Worm (Caenorhabditis elegans) whole organism, late embryonic: ENCODE results near the gene F25E5.1.

Experiments
- F13H6.1 ChIP-seq: sonication (generic microtip); optimal IDR thresholded peaks from 2 replicates; lab custom pipeline; 2016; ENCODE audit warnings: missing genetic modification characterization, missing compliant biosample characterization
- K02D7.2 ChIP-seq: sonication (generic microtip); optimal IDR thresholded peaks from 2 replicates; lab custom pipeline; 2017; ENCODE audit warnings: mild to moderate bottlenecking, missing genetic modification characterization, missing compliant biosample characterization
- K09A11.1 ChIP-seq: sonication (generic microtip); optimal IDR thresholded peaks from 2 replicates; lab custom pipeline; 2017; ENCODE audit warnings: antibody characterized with exemption, mild to moderate bottlenecking, missing genetic modification characterization, missing compliant biosample characterization; ENCODE audit not compliant: insufficient read depth
- T23F11.4 ChIP-seq: fragments of 200-800 bp; sonication (Bioruptor generic); optimal IDR thresholded peaks from 2 replicates; lab custom pipeline; 2018; ENCODE audit warnings: mild to moderate bottlenecking, missing genetic modification characterization, missing compliant biosample characterization
- Y22D7AL.16 ChIP-seq: sonication (generic microtip); optimal IDR thresholded peaks from 2 replicates; lab custom pipeline; 2016; ENCODE audit warnings: missing genetic modification characterization, missing compliant biosample characterization
- ahr-1 ChIP-seq: sonication (generic microtip); optimal IDR thresholded peaks from 2 replicates; lab custom pipeline; 2016; ENCODE audit warnings: missing genetic modification characterization, missing compliant biosample characterization
- ceh-18 ChIP-seq: sonication (generic microtip); optimal IDR thresholded peaks from 2 replicates; lab custom pipeline; 2016; ENCODE audit warnings: missing genetic modification characterization, missing compliant biosample characterization
- ceh-2 ChIP-seq: sonication (generic microtip); optimal IDR thresholded peaks from 2 replicates; lab custom pipeline; 2016; ENCODE audit warnings: missing genotype, missing genetic modification characterization, missing compliant biosample characterization
- ceh-24 ChIP-seq: sonication (generic microtip); optimal IDR thresholded peaks from 2 replicates; lab custom pipeline; 2016; ENCODE audit warnings: mild to moderate bottlenecking, missing genetic modification characterization, missing compliant biosample characterization
- ceh-30 ChIP-seq: fragments of 150-350 bp; optimal IDR thresholded peaks from 2 replicates; lab custom pipeline; 2014; ENCODE audit warnings: missing biosample characterization, missing genetic modification characterization
- ceh-31 ChIP-seq: sonication (generic microtip); optimal IDR thresholded peaks from 2 replicates; lab custom pipeline; 2016; ENCODE audit warnings: missing genetic modification characterization, missing compliant biosample characterization
- ceh-34 ChIP-seq: sonication (generic microtip); optimal IDR thresholded peaks from 2 replicates; lab custom pipeline; 2016; ENCODE audit warnings: mild to moderate bottlenecking, missing genetic modification characterization, missing compliant biosample characterization
- ceh-6 ChIP-seq: fragments of 200-800 bp; sonication (Bioruptor generic); optimal IDR thresholded peaks from 2 replicates; lab custom pipeline; 2018; ENCODE audit warnings: mild to moderate bottlenecking, missing genetic modification characterization, missing compliant biosample characterization
- ceh-9 ChIP-seq: sonication (generic microtip); optimal IDR thresholded peaks from 2 replicates; lab custom pipeline; 2016; ENCODE audit warnings: mild to moderate bottlenecking, missing genetic modification characterization, inconsistent platforms, missing compliant biosample characterization
- che-1 ChIP-seq: sonication (generic microtip); optimal IDR thresholded peaks from 2 replicates; lab custom pipeline; 2016; ENCODE audit warnings: mild to moderate bottlenecking, missing genetic modification characterization, missing compliant biosample characterization
- dmd-4 ChIP-seq: sonication (generic microtip); optimal IDR thresholded peaks from 2 replicates; lab custom pipeline; 2016; ENCODE audit warnings: borderline replicate concordance, missing genetic modification characterization, missing compliant biosample characterization
- elt-2 ChIP-seq: sonication (generic microtip); optimal IDR thresholded peaks from 2 replicates; lab custom pipeline; 2016; ENCODE audit warnings: missing genetic modification reagents, missing genetic modification characterization, missing compliant biosample characterization
- ets-4 ChIP-seq: sonication (generic microtip); optimal IDR thresholded peaks from 2 replicates; lab custom pipeline; 2016; ENCODE audit warnings: missing genetic modification characterization, missing compliant biosample characterization
- fkh-10 ChIP-seq: fragments of 150-350 bp; optimal IDR thresholded peaks from 2 replicates; lab custom pipeline; 2014; ENCODE audit warnings: missing biosample characterization, missing genetic modification reagents, missing genetic modification characterization
- gmeb-2 ChIP-seq: sonication (generic microtip); optimal IDR thresholded peaks from 2 replicates; lab custom pipeline; 2016; ENCODE audit warnings: missing genetic modification characterization, inconsistent platforms, missing compliant biosample characterization
- hlh-13 ChIP-seq: fragments of 200-800 bp; sonication (Bioruptor generic); optimal IDR thresholded peaks from 2 replicates; lab custom pipeline; 2018; ENCODE audit warnings: mild to moderate bottlenecking, missing genetic modification characterization, missing compliant biosample characterization
- hlh-15 ChIP-seq: sonication (generic microtip); optimal IDR thresholded peaks from 2 replicates; lab custom pipeline; 2016; ENCODE audit warnings: missing genetic modification characterization, missing compliant biosample characterization
- hlh-8 ChIP-seq: sonication (generic microtip); optimal IDR thresholded peaks from 2 replicates; lab custom pipeline; 2016; ENCODE audit warnings: missing genotype, missing genetic modification characterization, missing compliant biosample characterization
- lim-6 ChIP-seq: sonication (generic microtip); optimal IDR thresholded peaks from 2 replicates; lab custom pipeline; 2016; ENCODE audit warnings: missing genetic modification characterization, missing compliant biosample characterization
- lin-11 ChIP-seq: fragments of 200-800 bp; sonication (Bioruptor generic); optimal IDR thresholded peaks from 2 replicates; lab custom pipeline; 2018; ENCODE audit warnings: mild to moderate bottlenecking, missing genetic modification characterization, missing compliant biosample characterization
- madf-2 ChIP-seq: sonication (generic microtip); optimal IDR thresholded peaks from 2 replicates; lab custom pipeline; 2017; ENCODE audit warnings: missing genetic modification characterization, missing compliant biosample characterization
- mec-3 ChIP-seq: sonication (generic microtip); optimal IDR thresholded peaks from 2 replicates; lab custom pipeline; 2016; ENCODE audit warnings: borderline replicate concordance, missing genetic modification characterization, missing compliant biosample characterization
- nhr-11 ChIP-seq: fragments of 150-350 bp; optimal IDR thresholded peaks from 2 replicates; lab custom pipeline; 2014; ENCODE audit warnings: missing biosample characterization, missing genetic modification characterization
- nhr-232 ChIP-seq: sonication (generic microtip); optimal IDR thresholded peaks from 2 replicates; lab custom pipeline; 2016; ENCODE audit warnings: missing genetic modification characterization, missing compliant biosample characterization
- pag-3 ChIP-seq: sonication (generic microtip); optimal IDR thresholded peaks from 2 replicates; lab custom pipeline; 2016; ENCODE audit warnings: missing compliant biosample characterization, missing genetic modification characterization, borderline replicate concordance
- pat-9 ChIP-seq: fragments of 200-800 bp; sonication (Bioruptor generic); optimal IDR thresholded peaks from 2 replicates; lab custom pipeline; 2018; ENCODE audit warnings: mild to moderate bottlenecking, missing genetic modification characterization, moderate library complexity, missing compliant biosample characterization
- pha-2 ChIP-seq: sonication (generic microtip); optimal IDR thresholded peaks from 2 replicates; lab custom pipeline; 2017; ENCODE audit warnings: mild to moderate bottlenecking, missing genetic modification characterization, missing compliant biosample characterization
- ref-2 ChIP-seq: sonication (generic microtip); optimal IDR thresholded peaks from 2 replicates; lab custom pipeline; 2016; ENCODE audit warnings: missing genetic modification characterization, missing compliant biosample characterization
- rnt-1 ChIP-seq: sonication (generic microtip); optimal IDR thresholded peaks from 2 replicates; lab custom pipeline; 2016; ENCODE audit warnings: missing genetic modification characterization, missing compliant biosample characterization
- sdc-2 ChIP-seq: sonication (generic microtip); optimal IDR thresholded peaks from 2 replicates; lab custom pipeline; 2016; ENCODE audit warnings: missing genotype, missing genetic modification characterization, missing compliant biosample characterization
- sox-2 ChIP-seq: fragments of 200-800 bp; sonication (Bioruptor generic); IDR thresholded peaks from 2 replicates; pipeline ENCODE4 v1.3.6; 2022; ENCODE audit warnings: missing genetic modification reagents, missing genetic modification characterization, missing compliant biosample characterization
- sox-4 ChIP-seq: sonication (generic microtip); optimal IDR thresholded peaks from 2 replicates; lab custom pipeline; 2017; ENCODE audit warnings: mild to moderate bottlenecking, missing genetic modification characterization, inconsistent platforms, missing compliant biosample characterization
- tbx-2 ChIP-seq: sonication (generic microtip); optimal IDR thresholded peaks from 2 replicates; lab custom pipeline; 2016; ENCODE audit warnings: missing genetic modification characterization, missing compliant biosample characterization
- ttx-3 ChIP-seq: sonication (generic microtip); optimal IDR thresholded peaks from 2 replicates; lab custom pipeline; 2016; ENCODE audit warnings: missing genetic modification reagents, missing genetic modification characterization, missing compliant biosample characterization
- unc-3 ChIP-seq, 2 experiments: fragments of 200-800 bp in 1 of 2; sonication (Bioruptor generic) in 1 of 2; sonication (generic microtip) in 1 of 2; conservative IDR thresholded peaks in 1 of 2; optimal IDR thresholded peaks in 1 of 2; 2 replicates each; pipeline versions ENCODE4 v1.3.6 to Lab custom; 2016 to 2022; ENCODE audit warnings: missing compliant biosample characterization in 2 of 2, missing genetic modification characterization in 2 of 2, missing genetic modification reagents in 1 of 2
- unc-42 ChIP-seq: sonication (generic microtip); optimal IDR thresholded peaks from 2 replicates; lab custom pipeline; 2016; ENCODE audit warnings: missing genotype, missing genetic modification characterization, missing compliant biosample characterization
- unc-55 ChIP-seq: sonication (generic microtip); optimal IDR thresholded peaks from 2 replicates; lab custom pipeline; 2017; ENCODE audit warnings: missing biosample characterization, missing genetic modification reagents, missing genetic modification characterization
- ztf-16 ChIP-seq: sonication (generic microtip); optimal IDR thresholded peaks from 2 replicates; lab custom pipeline; 2017; ENCODE audit warnings: missing genetic modification characterization, missing compliant biosample characterization

The F25E5.1 gene

ce11 chrV:7492924-7493323, 27.2 kb downstream of the F25E5.1 start, which contains the start of gene srbc-10:
Gene srbc-10 (minus strand): TSS chrV:7493024.
- TF ChIP-seq ceh-2 (tag; lab: Kevin White, UChicago) = no peak
- TF ChIP-seq tbx-2 = no peak
- no peak for TF ChIP-seq ceh-6 (GFP tag; lab: Kevin White, UChicago)
- TF ChIP-seq pha-2 (tag; lab: Kevin White, UChicago) = no peak
- TF ChIP-seq K09A11.1 (tag; lab: Kevin White, UChicago) = no peak
- TF ChIP-seq sox-2 = no peak
- TF ChIP-seq ets-4 (tag; lab: Kevin White, UChicago) = no peak
- TF ChIP-seq pat-9 (tag; lab: Kevin White, UChicago) = no peak
- TF ChIP-seq hlh-15 (tag; lab: Kevin White, UChicago) = no peak
- TF ChIP-seq rnt-1 (tag; lab: Kevin White, UChicago) = no peak
- TF ChIP-seq ceh-31 = no peak
- TF ChIP-seq ceh-30 (tag; lab: Kevin White, UChicago) = no peak
- no peak for TF ChIP-seq T23F11.4 (GFP tag; lab: Kevin White, UChicago)
- TF ChIP-seq ahr-1 = no peak
- no peak for TF ChIP-seq K02D7.2
- no peak for TF ChIP-seq ceh-18 (tag; lab: Kevin White, UChicago)
- no peak for TF ChIP-seq hlh-8 (tag; lab: Kevin White, UChicago)
- TF ChIP-seq F13H6.1 (tag; lab: Kevin White, UChicago) = no peak

DNA sequence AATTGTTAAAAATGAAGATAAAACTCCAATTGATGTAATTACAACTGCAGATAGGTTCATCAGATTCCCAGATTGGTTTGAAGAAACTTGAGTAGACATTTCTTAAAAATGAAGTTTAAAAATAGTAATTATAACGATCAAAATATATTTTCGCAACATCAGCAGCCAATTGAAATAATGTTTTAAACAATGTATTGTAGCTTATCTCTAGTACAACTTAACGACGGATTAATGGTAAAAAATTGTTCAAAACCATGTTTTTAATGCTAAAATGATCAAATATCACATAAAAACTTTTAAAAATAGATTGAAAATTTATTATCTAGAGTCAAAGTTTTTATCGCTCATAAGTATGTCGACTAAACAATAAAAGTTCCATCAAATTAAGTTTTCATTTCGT, 29.5 kb downstream of the F25E5.1 start, which contains the start of gene srbc-11:
TSS of gene srbc-11 (minus strand) at position 101 of the 400 bp plus-strand sequence.
- TF ChIP-seq hlh-13 = no peak
- TF ChIP-seq che-1 = no peak
- TF ChIP-seq unc-3 (GFP tag; conservative IDR thresholded peaks at IDR 0.05; lab: Robert Waterston, UW) = no peak
- TF ChIP-seq unc-3 (tag; optimal IDR thresholded peaks at IDR 0.05; lab: Kevin White, UChicago) = no peak
- TF ChIP-seq ets-4 (tag; lab: Kevin White, UChicago) = no peak
- TF ChIP-seq fkh-10 = no peak
- no peak for TF ChIP-seq unc-55 (GFP tag; lab: Kevin White, UChicago)
- TF ChIP-seq Y22D7AL.16 (tag; lab: Kevin White, UChicago) = no peak
- TF ChIP-seq ttx-3 (tag; lab: Kevin White, UChicago) = no peak
- no peak for TF ChIP-seq ceh-9 (tag; lab: Kevin White, UChicago)
- no peak for TF ChIP-seq sox-4 (tag; lab: Kevin White, UChicago)
- no peak for TF ChIP-seq ceh-18 (tag; lab: Kevin White, UChicago)
- TF ChIP-seq ceh-24 = no peak
- TF ChIP-seq mec-3 (tag; lab: Kevin White, UChicago) = no peak
- no peak for TF ChIP-seq F13H6.1 (tag; lab: Kevin White, UChicago)
- no peak for TF ChIP-seq elt-2 (tag; lab: Kevin White, UChicago)
- no peak for TF ChIP-seq ref-2
- no peak for TF ChIP-seq nhr-11
- TF ChIP-seq, all 69 proteins: peak for 0

- no peak for TF ChIP-seq ceh-34 (tag; lab: Kevin White, UChicago)
- no peak for TF ChIP-seq hlh-13
- no peak for TF ChIP-seq dmd-4 (tag; lab: Kevin White, UChicago)
- TF ChIP-seq pag-3 = no peak
- TF ChIP-seq lin-11 (tag; lab: Kevin White, UChicago) = no peak
- TF ChIP-seq pha-2 (tag; lab: Kevin White, UChicago) = no peak
- TF ChIP-seq, all 69 proteins: peak for 0
Observed at ce11 chrV:7497440-7497839, 31.8 kb downstream of the F25E5.1 start, which contains the start of gene srh-79. Gene srh-79 (plus strand): TSS chrV:7497740.

DNA sequence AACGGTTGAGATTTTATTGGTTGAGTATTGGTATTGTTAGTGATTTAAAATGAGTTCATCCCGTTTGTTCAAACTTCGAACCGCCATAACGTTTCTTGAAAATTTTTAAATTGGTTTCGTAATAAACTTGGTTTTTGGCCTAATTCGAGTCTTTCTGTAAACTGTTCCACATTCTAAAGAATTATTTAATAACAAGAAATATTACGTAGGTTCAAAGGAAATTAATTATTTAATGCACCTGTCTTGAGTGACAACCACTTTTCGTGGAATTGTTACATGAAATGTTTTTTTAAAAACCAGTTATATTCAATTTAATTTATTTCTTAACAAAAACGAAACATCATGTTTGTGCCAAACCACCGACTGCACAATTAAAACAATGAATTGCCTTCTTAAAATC, 35.5 kb downstream of the F25E5.1 start:
- no peak for TF ChIP-seq lim-6 (tag; lab: Kevin White, UChicago)
- TF ChIP-seq rnt-1 (tag; lab: Kevin White, UChicago) = no peak
- no peak for TF ChIP-seq ttx-3 (tag; lab: Kevin White, UChicago)
- TF ChIP-seq unc-42 (tag; lab: Kevin White, UChicago) = no peak
- TF ChIP-seq ceh-18 (tag; lab: Kevin White, UChicago) = no peak
- no peak for TF ChIP-seq pag-3
- no peak for TF ChIP-seq dmd-4 (tag; lab: Kevin White, UChicago)
- TF ChIP-seq ceh-9 (tag; lab: Kevin White, UChicago) = no peak
- no peak for TF ChIP-seq nhr-232 (tag; lab: Kevin White, UChicago)
- no peak for TF ChIP-seq ztf-16 (tag; lab: Kevin White, UChicago)
- TF ChIP-seq gmeb-2 (tag; lab: Kevin White, UChicago) = no peak
- no peak for TF ChIP-seq che-1
- TF ChIP-seq unc-55 (GFP tag; lab: Kevin White, UChicago) = no peak
- no peak for TF ChIP-seq fkh-10
- TF ChIP-seq madf-2 (tag; lab: Kevin White, UChicago) = no peak
- no peak for TF ChIP-seq sdc-2 (tag; lab: Kevin White, UChicago)
